Worm (Caenorhabditis elegans): ENCODE data around the gene pph-2.
"Not testable (repeated sequence)": the region's sequence is repeated elsewhere in the genome, so short reads cannot be mapped to it uniquely, and the experiment has no call there.

pph-2 gene

ce11 chrIV:11838657-11839056 lies 38.9 kb downstream of the pph-2 start, which contains the start of gene fbxb-3:
TSS of gene fbxb-3 (plus strand) at chrIV:11838957.
- TF ChIP-seq let-526 (GFP tag; IDR thresholded peaks at IDR 0.05) (no peak), hmg-1.2 (GFP tag; IDR thresholded peaks at IDR 0.05) (no peak), rpc-1 (optimal IDR thresholded peaks at IDR 0.05) (no peak), rpc-1 (tag; optimal IDR thresholded peaks at IDR 0.05) (no peak), F39B2.1 (GFP tag; IDR thresholded peaks at IDR 0.05) (no peak), K11D2.4 (GFP tag; IDR thresholded peaks at IDR 0.05) (no peak), B0035.1 (tag; optimal IDR thresholded peaks at IDR 0.05) (no peak), zim-3 (tag; optimal IDR thresholded peaks at IDR 0.05) (no peak), nhr-90 (tag; optimal IDR thresholded peaks at IDR 0.05) (no peak), madf-6 (GFP tag; IDR thresholded peaks at IDR 0.05) (no peak)

- TF ChIP-seq nhr-80 (tag; optimal IDR thresholded peaks at IDR 0.05) (no peak), ZK185.1 (tag; optimal IDR thresholded peaks at IDR 0.05; ENCODE audit: poor library complexity, severe bottlenecking) (no peak), ztf-22 (GFP tag; optimal IDR thresholded peaks at IDR 0.05) (no peak), F55B11.4 (tag; optimal IDR thresholded peaks at IDR 0.05; ENCODE audit: borderline replicate concordance, insufficient read depth) (no peak), snpc-1.1 (tag; optimal IDR thresholded peaks at IDR 0.05; ENCODE audit: insufficient read depth) (no peak), sea-2 (GFP tag; IDR thresholded peaks at IDR 0.05) (no peak), ccch-3 (GFP tag; optimal IDR thresholded peaks at IDR 0.05) (no peak), D2030.7 (GFP tag; IDR thresholded peaks at IDR 0.05) (no peak), lin-40 (tag; optimal IDR thresholded peaks at IDR 0.05) (no peak), him-1 (tag; optimal IDR thresholded peaks at IDR 0.05) (no peak), dpff-1 (tag; optimal IDR thresholded peaks at IDR 0.05) (no peak), cebp-2 (GFP tag; IDR thresholded peaks at IDR 0.05) (no peak), F57C9.4 (tag; optimal IDR thresholded peaks at IDR 0.05) (no peak)
These were observed 44.1 kb downstream of the pph-2 start, which contains the start of gene M117.4 for ce11 chrIV:11833456-11833855. TSS of gene M117.4 (minus strand) at chrIV:11833556.

ce11 chrIV:11828012-11828411 lies 49.6 kb downstream of the pph-2 start, which contains the start of gene M117.6:
TSS of gene M117.6 (minus strand) at chrIV:11828112.
- not testable (repeated sequence) for TF ChIP-seq madf-8 (GFP tag; conservative IDR thresholded peaks at IDR 0.05); snpc-1.3 (tag; optimal IDR thresholded peaks at IDR 0.05; ENCODE audit: insufficient read depth); hrde-1 (tag; optimal IDR thresholded peaks at IDR 0.05; ENCODE audit: borderline replicate concordance)
